Fruit fly (Drosophila melanogaster): Measurements from ENCODE around the gene CG33303.

The CG33303 gene

dm6 chr2L:10386208-10386805, 10.8 kb upstream of the CG33303 start, which contains the start of the genes Cdk1 and mRpS7 (continued):
- TF ChIP-seq CG2199 (GFP tag; IDR thresholded peaks at IDR 0.05) (no peak), luna (GFP tag; optimal IDR thresholded peaks at IDR 0.05) (no peak), tll (GFP tag; optimal IDR thresholded peaks at IDR 0.05) (peak in 1 of 2 experiments; percentile 9), CG15479 (GFP tag; optimal IDR thresholded peaks at IDR 0.05) (no peak), ash1 (GFP tag; optimal IDR thresholded peaks at IDR 0.05) (no peak), Oli (tag; optimal IDR thresholded peaks at IDR 0.05) (peak; percentile 77), gfzf (GFP tag; optimal IDR thresholded peaks at IDR 0.05) (peak; percentile 26), CG3281 (GFP tag; optimal IDR thresholded peaks at IDR 0.05) (peak; percentile 75), pnt (GFP tag; optimal IDR thresholded peaks at IDR 0.05) (peak; percentile 57), ems (GFP tag; optimal IDR thresholded peaks at IDR 0.05) (no peak), ato (GFP tag; IDR thresholded peaks at IDR 0.05; ENCODE audit: partially characterized antibody) (no peak), Dref (GFP tag; IDR thresholded peaks at IDR 0.05) (no peak), sisA (GFP tag; IDR thresholded peaks at IDR 0.05) (peak; percentile 38; the same call in 1 of the 2 replicates), CG8944 (GFP tag; optimal IDR thresholded peaks at IDR 0.05) (peak; percentile 42), D19B (GFP tag; optimal IDR thresholded peaks at IDR 0.05) (peak; percentile 59), klu (GFP tag; IDR thresholded peaks at IDR 0.05) (no peak; the same call in 1 of the 2 replicates), CG14441 (GFP tag; IDR thresholded peaks at IDR 0.05) (peak; percentile 74), fd96Cb (tag; optimal IDR thresholded peaks at IDR 0.05) (peak; percentile 77), CG13296 (GFP tag; optimal IDR thresholded peaks at IDR 0.05) (peak; percentile 54), p53 (GFP tag; optimal IDR thresholded peaks at IDR 0.05) (no peak), CG17385 (GFP tag; optimal IDR thresholded peaks at IDR 0.05) (peak; percentile 68), CG5245 (GFP tag; optimal IDR thresholded peaks at IDR 0.05) (peak; percentile 30), CG2875 (GFP tag; optimal IDR thresholded peaks at IDR 0.05) (peak; percentile 27), sc (optimal IDR thresholded peaks at IDR 0.05) (no peak), sc (GFP tag; optimal IDR thresholded peaks at IDR 0.05) (peak; percentile 36), CG7556 (GFP tag; optimal IDR thresholded peaks at IDR 0.05) (peak; percentile 71), corto (GFP tag; optimal IDR thresholded peaks at IDR 0.05) (no peak), pfk (GFP tag; optimal IDR thresholded peaks at IDR 0.05) (peak; percentile 90), otp (GFP tag; IDR thresholded peaks at IDR 0.05) (0 out of 3 replicates have a peak, but pooled peaks have one; percentile 41), tap (tag; optimal IDR thresholded peaks at IDR 0.05) (peak; percentile 61), CG7963 (GFP tag; IDR thresholded peaks at IDR 0.05; ENCODE audit: partially characterized antibody) (no peak), zf30C (GFP tag; optimal IDR thresholded peaks at IDR 0.05) (no peak), B-H2 (GFP tag; optimal IDR thresholded peaks at IDR 0.05) (peak; percentile 26), Doc2 (GFP tag; IDR thresholded peaks at IDR 0.05) (no peak), Hr3 (GFP tag; optimal IDR thresholded peaks at IDR 0.05) (peak; percentile 80), vnd (GFP tag; IDR thresholded peaks at IDR 0.05; ENCODE audit: partially characterized antibody) (no peak), CG13775 (GFP tag; optimal IDR thresholded peaks at IDR 0.05) (peak; percentile 80), onecut (GFP tag; IDR thresholded peaks at IDR 0.05) (0 out of 2 replicates have a peak, but pooled peaks have one; percentile 12), CG9932 (GFP tag; IDR thresholded peaks at IDR 0.05) (peak; percentile 35; the same call in 1 of the 2 replicates), CG2678 (tag; optimal IDR thresholded peaks at IDR 0.05) (peak; percentile 87), CG12104 (GFP tag; optimal IDR thresholded peaks at IDR 0.05) (peak; percentile 63), wor (GFP tag; IDR thresholded peaks at IDR 0.05) (peak; percentile 56; the same call in 1 of the 2 replicates), Lim3 (GFP tag; IDR thresholded peaks at IDR 0.05) (no peak), Ets65A (GFP tag) (peak; percentile 85), CG15514 (GFP tag; optimal IDR thresholded peaks at IDR 0.05) (peak; percentile 68), CG6683 (GFP tag; optimal IDR thresholded peaks at IDR 0.05) (no peak), CG15269 (tag; optimal IDR thresholded peaks at IDR 0.05) (peak; percentile 83), jumu (GFP tag; optimal IDR thresholded peaks at IDR 0.05) (peak; percentile 33), CG10267 (tag; optimal IDR thresholded peaks at IDR 0.05) (peak; percentile 74)

Data from whole organism, embryonic.